Worm (Caenorhabditis elegans) whole organism, late embryonic: ENCODE data around the gene ZK218.5.

Experiments used
- C08G9.2 ChIP-seq: sonication (generic microtip); optimal IDR thresholded peaks from 2 replicates; lab custom pipeline; 2016; ENCODE audit warnings: mild to moderate bottlenecking, missing genetic modification characterization, moderate library complexity, missing compliant biosample characterization
- C38D4.7 ChIP-seq: fragments of 200-800 bp; sonication (Bioruptor generic); optimal IDR thresholded peaks from 2 replicates; lab custom pipeline; 2018; ENCODE audit warnings: mild to moderate bottlenecking, missing genetic modification characterization, moderate library complexity, missing compliant biosample characterization
- K09A11.1 ChIP-seq: sonication (generic microtip); optimal IDR thresholded peaks from 2 replicates; lab custom pipeline; 2017; ENCODE audit warnings: antibody characterized with exemption, mild to moderate bottlenecking, missing genetic modification characterization, missing compliant biosample characterization; ENCODE audit not compliant: insufficient read depth
- T23F11.4 ChIP-seq: fragments of 200-800 bp; sonication (Bioruptor generic); optimal IDR thresholded peaks from 2 replicates; lab custom pipeline; 2018; ENCODE audit warnings: mild to moderate bottlenecking, missing genetic modification characterization, missing compliant biosample characterization
- Y22D7AL.16 ChIP-seq: sonication (generic microtip); optimal IDR thresholded peaks from 2 replicates; lab custom pipeline; 2016; ENCODE audit warnings: missing genetic modification characterization, missing compliant biosample characterization
- ceh-22 ChIP-seq: sonication (generic microtip); optimal IDR thresholded peaks from 2 replicates; lab custom pipeline; 2017; ENCODE audit warnings: missing biosample characterization, missing genetic modification characterization
- ceh-24 ChIP-seq: sonication (generic microtip); optimal IDR thresholded peaks from 2 replicates; lab custom pipeline; 2016; ENCODE audit warnings: mild to moderate bottlenecking, missing genetic modification characterization, missing compliant biosample characterization
- ceh-30 ChIP-seq: fragments of 150-350 bp; optimal IDR thresholded peaks from 2 replicates; lab custom pipeline; 2014; ENCODE audit warnings: missing biosample characterization, missing genetic modification characterization
- ceh-34 ChIP-seq: sonication (generic microtip); optimal IDR thresholded peaks from 2 replicates; lab custom pipeline; 2016; ENCODE audit warnings: mild to moderate bottlenecking, missing genetic modification characterization, missing compliant biosample characterization
- ceh-45 ChIP-seq: fragments of 200-800 bp; sonication (Bioruptor generic); IDR thresholded peaks from 2 replicates; pipeline ENCODE4 v1.3.6; 2022; ENCODE audit warnings: missing genetic modification reagents, missing genetic modification characterization, missing compliant biosample characterization
- ceh-6 ChIP-seq: fragments of 200-800 bp; sonication (Bioruptor generic); optimal IDR thresholded peaks from 2 replicates; lab custom pipeline; 2018; ENCODE audit warnings: mild to moderate bottlenecking, missing genetic modification characterization, missing compliant biosample characterization
- che-1 ChIP-seq: sonication (generic microtip); optimal IDR thresholded peaks from 2 replicates; lab custom pipeline; 2016; ENCODE audit warnings: mild to moderate bottlenecking, missing genetic modification characterization, missing compliant biosample characterization
- dmd-4 ChIP-seq: sonication (generic microtip); optimal IDR thresholded peaks from 2 replicates; lab custom pipeline; 2016; ENCODE audit warnings: borderline replicate concordance, missing genetic modification characterization, missing compliant biosample characterization
- dve-1 ChIP-seq: sonication (generic microtip); optimal IDR thresholded peaks from 2 replicates; lab custom pipeline; 2017; ENCODE audit warnings: antibody characterized with exemption, mild to moderate bottlenecking, missing genetic modification characterization, missing compliant biosample characterization
- elt-2 ChIP-seq: sonication (generic microtip); optimal IDR thresholded peaks from 2 replicates; lab custom pipeline; 2016; ENCODE audit warnings: missing genetic modification reagents, missing genetic modification characterization, missing compliant biosample characterization
- elt-4 ChIP-seq: sonication (generic microtip); optimal IDR thresholded peaks from 2 replicates; lab custom pipeline; 2016; ENCODE audit warnings: missing genetic modification characterization, missing compliant biosample characterization
- eyg-1 ChIP-seq: sonication (generic microtip); optimal IDR thresholded peaks from 2 replicates; lab custom pipeline; 2016; ENCODE audit warnings: missing genotype, missing genetic modification characterization, missing compliant biosample characterization
- fkh-6 ChIP-seq: sonication (generic microtip); optimal IDR thresholded peaks from 2 replicates; lab custom pipeline; 2016; ENCODE audit warnings: missing genetic modification characterization, missing compliant biosample characterization
- hlh-6 ChIP-seq: sonication (generic microtip); optimal IDR thresholded peaks from 2 replicates; lab custom pipeline; 2016; ENCODE audit warnings: missing genotype, missing genetic modification characterization, missing compliant biosample characterization
- lim-6 ChIP-seq: sonication (generic microtip); optimal IDR thresholded peaks from 2 replicates; lab custom pipeline; 2016; ENCODE audit warnings: missing genetic modification characterization, missing compliant biosample characterization
- nfya-1 ChIP-seq: sonication (generic microtip); optimal IDR thresholded peaks from 2 replicates; lab custom pipeline; 2017; ENCODE audit warnings: missing genetic modification characterization, mild to moderate bottlenecking, missing compliant biosample characterization, antibody characterized with exemption, moderate library complexity
- nhr-11 ChIP-seq: fragments of 150-350 bp; optimal IDR thresholded peaks from 2 replicates; lab custom pipeline; 2014; ENCODE audit warnings: missing biosample characterization, missing genetic modification characterization
- odd-2 ChIP-seq: sonication (generic microtip); optimal IDR thresholded peaks from 2 replicates; lab custom pipeline; 2017; ENCODE audit warnings: antibody characterized with exemption, mild to moderate bottlenecking, missing genetic modification characterization, missing compliant biosample characterization
- pag-3 ChIP-seq: sonication (generic microtip); optimal IDR thresholded peaks from 2 replicates; lab custom pipeline; 2016; ENCODE audit warnings: missing compliant biosample characterization, missing genetic modification characterization, borderline replicate concordance
- pat-9 ChIP-seq: fragments of 200-800 bp; sonication (Bioruptor generic); optimal IDR thresholded peaks from 2 replicates; lab custom pipeline; 2018; ENCODE audit warnings: mild to moderate bottlenecking, missing genetic modification characterization, moderate library complexity, missing compliant biosample characterization
- pha-4 ChIP-seq: fragments of 150-350 bp; optimal IDR thresholded peaks from 2 replicates; lab custom pipeline; 2018; ENCODE audit warnings: missing biosample characterization, missing genetic modification reagents, missing genetic modification characterization
- pqm-1 ChIP-seq: sonication (generic microtip); optimal IDR thresholded peaks from 2 replicates; lab custom pipeline; 2016; ENCODE audit warnings: missing genetic modification characterization, missing compliant biosample characterization
- pros-1 ChIP-seq: fragments of 150-350 bp; optimal IDR thresholded peaks from 2 replicates; lab custom pipeline; 2014; ENCODE audit warnings: missing biosample characterization, missing genetic modification reagents, missing genetic modification characterization
- rnt-1 ChIP-seq: sonication (generic microtip); optimal IDR thresholded peaks from 2 replicates; lab custom pipeline; 2016; ENCODE audit warnings: missing genetic modification characterization, missing compliant biosample characterization
- sox-2 ChIP-seq: fragments of 200-800 bp; sonication (Bioruptor generic); IDR thresholded peaks from 2 replicates; pipeline ENCODE4 v1.3.6; 2022; ENCODE audit warnings: missing genetic modification reagents, missing genetic modification characterization, missing compliant biosample characterization
- sox-4 ChIP-seq: sonication (generic microtip); optimal IDR thresholded peaks from 2 replicates; lab custom pipeline; 2017; ENCODE audit warnings: mild to moderate bottlenecking, missing genetic modification characterization, inconsistent platforms, missing compliant biosample characterization
- tbx-7 ChIP-seq: sonication (generic microtip); optimal IDR thresholded peaks from 2 replicates; lab custom pipeline; 2016; ENCODE audit warnings: missing genotype, missing genetic modification characterization, missing compliant biosample characterization
- ttx-3 ChIP-seq: sonication (generic microtip); optimal IDR thresholded peaks from 2 replicates; lab custom pipeline; 2016; ENCODE audit warnings: missing genetic modification reagents, missing genetic modification characterization, missing compliant biosample characterization
- unc-42 ChIP-seq: sonication (generic microtip); optimal IDR thresholded peaks from 2 replicates; lab custom pipeline; 2016; ENCODE audit warnings: missing genotype, missing genetic modification characterization, missing compliant biosample characterization
- ztf-16 ChIP-seq: sonication (generic microtip); optimal IDR thresholded peaks from 2 replicates; lab custom pipeline; 2017; ENCODE audit warnings: missing genetic modification characterization, missing compliant biosample characterization

Gene ZK218.5

ce11 chrV:17094568-17094967, 6.4 kb upstream of the ZK218.5 start:
- TF ChIP-seq rnt-1 (no peak), C38D4.7 (GFP tag; lab: Kevin White, UChicago) (no peak), K09A11.1 (tag; lab: Kevin White, UChicago) (no peak), T23F11.4 (GFP tag; lab: Kevin White, UChicago) (no peak), nfya-1 (tag; lab: Kevin White, UChicago) (no peak), eyg-1 (tag; lab: Kevin White, UChicago) (no peak), elt-4 (tag; lab: Kevin White, UChicago) (no peak), ceh-6 (GFP tag; lab: Kevin White, UChicago) (no peak), pag-3 (tag; lab: Kevin White, UChicago) (no peak), dve-1 (no peak), pha-4 (tag; lab: Kevin White, UChicago) (no peak), sox-2 (GFP tag; lab: Robert Waterston, UW) (no peak), che-1 (no peak), C08G9.2 (tag; lab: Kevin White, UChicago) (no peak), nhr-11 (tag; lab: Kevin White, UChicago) (no peak), hlh-6 (no peak), ceh-22 (no peak), sox-4 (tag; lab: Kevin White, UChicago) (no peak)

DNA sequence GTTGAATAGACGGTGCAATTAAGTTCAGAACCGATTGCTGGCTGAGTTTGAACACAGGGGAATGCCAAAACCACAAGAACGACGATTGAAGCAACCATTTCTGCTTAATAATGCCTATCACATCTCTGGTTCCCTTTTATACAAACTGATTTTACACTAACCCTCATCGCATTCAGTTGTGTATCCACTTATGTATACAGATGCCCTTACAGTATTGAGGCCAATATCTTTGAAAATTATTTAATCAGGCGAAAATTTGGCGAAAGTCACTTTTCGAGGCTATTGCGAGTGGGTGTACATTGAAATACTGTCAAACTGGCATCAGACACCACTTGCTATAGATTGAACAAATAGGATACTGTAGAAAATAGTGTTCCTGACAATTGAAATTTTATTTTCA, 2.3 kb upstream of the ZK218.5 start, which contains the start of the genes ZK218.3 and ZK218.4:
TSS of gene ZK218.3 (minus strand) at position 101 of the 400 bp plus-strand sequence.
TSS of gene ZK218.4 (plus strand) at position 186 of the 400 bp plus-strand sequence.
- TF ChIP-seq tbx-7 (tag; lab: Kevin White, UChicago): no peak
- TF ChIP-seq pros-1: no peak
- no peak for TF ChIP-seq eyg-1 (tag; lab: Kevin White, UChicago)
- no peak for TF ChIP-seq odd-2 (tag; lab: Kevin White, UChicago)
- no peak for TF ChIP-seq C08G9.2 (tag; lab: Kevin White, UChicago)
- no peak for TF ChIP-seq dmd-4 (tag; lab: Kevin White, UChicago)
- no peak for TF ChIP-seq pqm-1 (tag; lab: Kevin White, UChicago)
- no peak for TF ChIP-seq ceh-6 (GFP tag; lab: Kevin White, UChicago)
- TF ChIP-seq ztf-16 (tag; lab: Kevin White, UChicago): no peak
- no peak for TF ChIP-seq che-1
- no peak for TF ChIP-seq ceh-24 (tag; lab: Kevin White, UChicago)
- TF ChIP-seq ttx-3 (tag; lab: Kevin White, UChicago): no peak
- no peak for TF ChIP-seq elt-4 (tag; lab: Kevin White, UChicago)
- TF ChIP-seq rnt-1: no peak
- TF ChIP-seq sox-4 (tag; lab: Kevin White, UChicago): no peak
- no peak for TF ChIP-seq dve-1
- no peak for TF ChIP-seq ceh-34 (tag; lab: Kevin White, UChicago)
- no peak for TF ChIP-seq pat-9
- no peak for TF ChIP-seq nhr-11 (tag; lab: Kevin White, UChicago)

DNA sequence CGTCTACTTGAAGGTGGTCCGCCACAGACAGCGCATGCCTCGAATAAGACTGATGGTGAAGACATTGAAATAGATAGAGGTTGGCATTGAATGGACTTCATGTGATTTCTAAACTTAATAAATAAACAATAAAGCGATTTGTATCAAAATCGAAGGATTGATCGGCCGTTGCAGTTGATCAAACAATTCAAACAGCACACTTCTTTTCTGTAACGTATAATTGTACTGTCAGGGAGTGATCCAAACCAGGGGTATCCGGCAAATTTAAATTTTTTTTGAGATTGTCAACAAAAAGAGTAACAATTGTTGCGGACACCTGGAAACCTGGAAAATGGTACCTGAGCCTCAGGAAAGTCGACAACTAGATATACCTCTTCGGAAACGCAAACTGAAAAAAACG, 3.6 kb downstream of the ZK218.5 start, which contains the start of gene nhr-248:
TSS of gene nhr-248 (minus strand) at position 101 of the 400 bp plus-strand sequence.
- TF ChIP-seq elt-2 (tag; lab: Kevin White, UChicago) (no peak), ceh-30 (no peak), Y22D7AL.16 (tag; lab: Kevin White, UChicago) (no peak), pat-9 (no peak), ceh-45 (GFP tag; lab: Robert Waterston, UW) (no peak), fkh-6 (tag; lab: Kevin White, UChicago) (no peak), unc-42 (tag; lab: Kevin White, UChicago) (no peak), lim-6 (tag; lab: Kevin White, UChicago) (no peak)

- TF ChIP-seq unc-42 (tag; lab: Kevin White, UChicago): no peak
Observed at ce11 chrV:17105483-17105882, 4.6 kb downstream of the ZK218.5 start, which contains the start of gene ZK218.7. TSS of gene ZK218.7 (plus strand) at chrV:17105783.
